Worm (Caenorhabditis elegans) whole organism, midembryonic: ENCODE measurements around the gene C34C12.6.

Experiments used
- flt-1 ChIP-seq: fragments of 200-800 bp; sonication (Bioruptor generic); IDR thresholded peaks from 2 replicates; pipeline ENCODE4 v1.3.6; 2022; ENCODE audit warnings: missing genetic modification characterization, missing compliant biosample characterization
- tab-1 ChIP-seq: fragments of 200-800 bp; sonication (Bioruptor generic); IDR thresholded peaks from 2 replicates; pipeline ENCODE4 v1.3.6; 2022; ENCODE audit warnings: missing genetic modification characterization, missing compliant biosample characterization
- ztf-29 ChIP-seq: fragments of 200-800 bp; sonication (Bioruptor generic); IDR thresholded peaks from 2 replicates; pipeline ENCODE4 v1.3.6; 2022; ENCODE audit warnings: missing genetic modification reagents, missing genetic modification characterization, missing compliant biosample characterization

ce11 chrIII:3487133-3487532, 4.7 kb downstream of the C34C12.6 start:
- TF ChIP-seq ztf-29: no peak
- no peak for TF ChIP-seq flt-1 (GFP tag; lab: Robert Waterston, UW)
- no peak for TF ChIP-seq tab-1 (GFP tag; lab: Robert Waterston, UW)
